Worm (Caenorhabditis elegans): ENCODE measurements around the gene C49H3.3.
A peak's percentile ranks its signal among the peaks of the same experiment; 100 is the strongest.

DNA sequence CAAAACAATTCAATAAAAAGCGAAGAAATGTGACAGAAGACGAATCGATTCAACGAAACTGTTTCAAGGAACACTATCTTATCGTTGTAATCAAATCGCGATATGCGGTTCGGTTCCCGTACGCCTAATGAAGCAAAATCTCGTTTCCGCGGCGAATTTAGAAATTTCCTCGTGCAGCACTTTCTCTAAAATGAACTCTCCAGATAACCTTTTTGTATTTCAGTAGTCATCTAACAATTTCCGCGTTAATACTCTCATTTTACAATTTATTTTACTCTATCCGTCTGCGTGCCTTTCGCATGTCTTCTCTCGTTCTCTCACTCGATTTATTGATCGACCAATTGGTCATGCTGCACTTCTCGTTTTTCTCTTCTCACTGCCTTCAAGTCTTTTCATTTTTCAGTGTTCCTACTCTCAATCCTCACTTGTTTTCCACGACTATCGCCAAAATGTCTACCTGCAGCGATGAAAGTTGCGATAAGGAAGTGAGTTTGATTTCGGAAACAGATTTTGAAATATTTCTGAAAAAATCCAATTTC, 13.9 kb upstream of the C49H3.3 start, which contains the start of the genes npp-27 and ntl-4:
- TF ChIP-seq mep-1 (tag; optimal IDR thresholded peaks at IDR 0.05) (no peak), unc-39 (tag; optimal IDR thresholded peaks at IDR 0.05) (no peak), zip-8 (tag; optimal IDR thresholded peaks at IDR 0.05) (no peak), blmp-1 (tag; optimal IDR thresholded peaks at IDR 0.05) (no peak), ces-1 (GFP tag; optimal IDR thresholded peaks at IDR 0.05) (peak; percentile 6), pha-4 (tag; optimal IDR thresholded peaks at IDR 0.05) (no peak), nhr-76 (tag; optimal IDR thresholded peaks at IDR 0.05) (no peak), nhr-12 (tag; optimal IDR thresholded peaks at IDR 0.05) (no peak)

All from whole organism, mixed stage, embryonic.